Fruit fly (Drosophila melanogaster) whole organism, embryonic: ENCODE data around the gene mdu.

ENCODE experiments used
- Adf1 ChIP-seq: fragments of 200-800 bp; sonication (Bioruptor generic); IDR thresholded peaks from 2 replicates; pipeline ENCODE4 v1.3.6; 2022; ENCODE audit warnings: missing biosample characterization, missing genetic modification characterization
- Bdp1 ChIP-seq: fragments of 200-800 bp; sonication (Bioruptor generic); optimal IDR thresholded peaks from 3 replicates; lab custom pipeline; 2016; ENCODE audit warnings: missing biosample characterization, missing genetic modification characterization
- CG10654 ChIP-seq: fragments of 200-800 bp; sonication (Bioruptor generic); optimal IDR thresholded peaks from 2 replicates; lab custom pipeline; 2016; ENCODE audit warnings: missing biosample characterization, missing genetic modification characterization
- CG10979 ChIP-seq: fragments of 200-800 bp; sonication (Bioruptor generic); optimal IDR thresholded peaks from 2 replicates; lab custom pipeline; 2018; ENCODE audit warnings: missing biosample characterization, mild to moderate bottlenecking, missing genetic modification characterization, moderate library complexity
- CG13624 ChIP-seq: fragments of 200-800 bp; sonication (Bioruptor generic); optimal IDR thresholded peaks from 2 replicates; lab custom pipeline; 2016; ENCODE audit warnings: missing biosample characterization, missing genetic modification characterization
- CG14860 ChIP-seq: fragments of 200-800 bp; sonication (Bioruptor generic); IDR thresholded peaks from 3 replicates; pipeline ENCODE4 v1.3.6; 2022; ENCODE audit warnings: missing biosample characterization, missing genetic modification characterization; ENCODE audit not compliant: partially characterized antibody
- CG15011 ChIP-seq: fragments of 200-800 bp; sonication (Bioruptor generic); optimal IDR thresholded peaks from 3 replicates; lab custom pipeline; 2018; ENCODE audit warnings: missing biosample characterization, mild to moderate bottlenecking, missing genetic modification characterization
- CG1603 ChIP-seq: fragments of 200-800 bp; sonication (Bioruptor generic); optimal IDR thresholded peaks from 2 replicates; lab custom pipeline; 2019; ENCODE audit warnings: missing biosample characterization, mild to moderate bottlenecking, missing genetic modification characterization, moderate library complexity
- CG18011 ChIP-seq: fragments of 200-800 bp; sonication (Bioruptor generic); optimal IDR thresholded peaks from 2 replicates; lab custom pipeline; 2017; ENCODE audit warnings: missing biosample characterization, missing genetic modification characterization, mild to moderate bottlenecking, moderate library complexity, missing genotype
- CG2678 ChIP-seq: fragments of 200-800 bp; sonication (Bioruptor generic); optimal IDR thresholded peaks from 3 replicates; lab custom pipeline; 2019; ENCODE audit warnings: missing biosample characterization, mild to moderate bottlenecking, missing genetic modification characterization, moderate library complexity
- CG30431 ChIP-seq: fragments of 200-800 bp; sonication (Bioruptor generic); optimal IDR thresholded peaks from 2 replicates; lab custom pipeline; 2017; ENCODE audit warnings: missing biosample characterization, missing genetic modification characterization
- CG32532 ChIP-seq: fragments of 200-800 bp; sonication (Bioruptor generic); IDR thresholded peaks from 2 replicates; pipeline ENCODE4 v1.3.6; 2022; ENCODE audit warnings: missing biosample characterization, missing genetic modification characterization
- CG3407 ChIP-seq: fragments of 200-800 bp; sonication (Bioruptor generic); optimal IDR thresholded peaks from 2 replicates; lab custom pipeline; 2018; ENCODE audit warnings: missing biosample characterization, mild to moderate bottlenecking, missing genetic modification characterization
- CG34224 ChIP-seq: fragments of 200-800 bp; sonication (Bioruptor generic); IDR thresholded peaks from 3 replicates; pipeline ENCODE4 v1.3.6; 2022; ENCODE audit warnings: missing biosample characterization, missing genetic modification characterization; ENCODE audit not compliant: partially characterized antibody
- CG34422 ChIP-seq: fragments of 200-800 bp; sonication (Bioruptor generic); IDR thresholded peaks from 3 replicates; pipeline ENCODE4 v1.3.6; 2022; ENCODE audit warnings: missing biosample characterization, missing genetic modification characterization
- CG4424 ChIP-seq: fragments of 200-800 bp; sonication (Bioruptor generic); optimal IDR thresholded peaks from 3 replicates; lab custom pipeline; 2016; ENCODE audit warnings: missing biosample characterization, missing genetic modification characterization
- CG8089 ChIP-seq: fragments of 200-800 bp; sonication (Bioruptor generic); optimal IDR thresholded peaks from 3 replicates; lab custom pipeline; 2016; ENCODE audit warnings: missing biosample characterization, missing genetic modification characterization
- CTCF ChIP-seq: fragments of 200-800 bp; sonication (Bioruptor generic); optimal IDR thresholded peaks from 2 replicates; lab custom pipeline; 2017; ENCODE audit warnings: missing biosample characterization, mild to moderate bottlenecking, missing genetic modification characterization, moderate library complexity
- Doc3 ChIP-seq: fragments of 200-800 bp; sonication (Bioruptor generic); IDR thresholded peaks from 3 replicates; pipeline ENCODE4 v1.3.6; 2022; ENCODE audit warnings: missing biosample characterization, missing genetic modification characterization; ENCODE audit not compliant: partially characterized antibody
- Dp ChIP-seq: fragments of 200-800 bp; sonication (Bioruptor generic); optimal IDR thresholded peaks from 2 replicates; lab custom pipeline; 2018; ENCODE audit warnings: missing biosample characterization, mild to moderate bottlenecking, missing genetic modification characterization, moderate library complexity
- Eip74EF ChIP-seq, 2 experiments: fragments of 200-800 bp in 1 of 2; fragments of >200 bp in 1 of 2; sonication (Bioruptor generic) in 1 of 2; optimal IDR thresholded peaks; 2 replicates each; lab custom pipeline; 2017 to 2019; ENCODE audit warnings: missing biosample characterization in 2 of 2, missing genetic modification characterization in 2 of 2, mild to moderate bottlenecking in 1 of 2, moderate library complexity in 1 of 2
- Ets97D ChIP-seq: fragments of 200-800 bp; sonication (Bioruptor generic); optimal IDR thresholded peaks from 3 replicates; lab custom pipeline; 2016; ENCODE audit warnings: missing biosample characterization, missing genetic modification characterization
- Gsc ChIP-seq: fragments of 200-800 bp; sonication (Bioruptor generic); IDR thresholded peaks from 2 replicates; pipeline ENCODE4 v1.3.6; 2022; ENCODE audit warnings: missing biosample characterization, missing genetic modification characterization
- HmgD ChIP-seq: fragments of 200-800 bp; sonication (Bioruptor generic); optimal IDR thresholded peaks from 3 replicates; lab custom pipeline; 2016; ENCODE audit warnings: missing biosample characterization, missing genetic modification characterization
- Hsf ChIP-seq: fragments of 200-800 bp; sonication (Bioruptor generic); optimal IDR thresholded peaks from 3 replicates; lab custom pipeline; 2016; ENCODE audit warnings: missing biosample characterization, missing genetic modification characterization
- Oaz ChIP-seq: fragments of 200-800 bp; sonication (Bioruptor generic); IDR thresholded peaks from 2 replicates; pipeline ENCODE4 v1.3.6; 2022; ENCODE audit warnings: missing biosample characterization, missing genetic modification characterization
- PHDP ChIP-seq: fragments of 200-800 bp; sonication (Bioruptor generic); optimal IDR thresholded peaks from 3 replicates; lab custom pipeline; 2018; ENCODE audit warnings: missing biosample characterization, mild to moderate bottlenecking, missing genetic modification characterization, moderate library complexity
- Sry-δ ChIP-seq: fragments of 200-800 bp; sonication (Bioruptor generic); optimal IDR thresholded peaks from 2 replicates; lab custom pipeline; 2016; ENCODE audit warnings: missing biosample characterization, missing genetic modification characterization
- Stat92E ChIP-seq, 3 experiments: fragments of >200 bp in 2 of 3; fragments of 200-800 bp in 1 of 3; sonication (Bioruptor generic) in 1 of 3; optimal IDR thresholded peaks; 2 replicates each; lab custom pipeline; 2017 to 2019; ENCODE audit warnings: missing biosample characterization in 3 of 3, missing genetic modification characterization in 3 of 3, mild to moderate bottlenecking in 1 of 3, moderate library complexity in 1 of 3
- ab ChIP-seq: fragments of 200-800 bp; sonication (Bioruptor generic); optimal IDR thresholded peaks from 2 replicates; lab custom pipeline; 2016; ENCODE audit warnings: missing biosample characterization, missing genetic modification characterization
- chn ChIP-seq: fragments of 200-800 bp; sonication (Bioruptor generic); optimal IDR thresholded peaks from 2 replicates; lab custom pipeline; 2016; ENCODE audit warnings: missing biosample characterization, missing genetic modification characterization
- dm ChIP-seq: fragments of 200-800 bp; sonication (Bioruptor generic); optimal IDR thresholded peaks from 3 replicates; lab custom pipeline; 2016; ENCODE audit warnings: missing biosample characterization, missing genetic modification characterization
- dmrt11E ChIP-seq: fragments of 200-800 bp; sonication (Bioruptor generic); optimal IDR thresholded peaks from 3 replicates; lab custom pipeline; 2018; ENCODE audit warnings: missing biosample characterization, mild to moderate bottlenecking, missing genetic modification characterization, moderate library complexity
- dpn ChIP-seq, 2 experiments: fragments of 200-800 bp; sonication (Bioruptor generic); optimal IDR thresholded peaks; 3 replicates each; lab custom pipeline; 2016; ENCODE audit warnings: missing biosample characterization in 2 of 2, missing genetic modification characterization in 2 of 2
- dysf ChIP-seq: fragments of 200-800 bp; sonication (Bioruptor generic); IDR thresholded peaks from 3 replicates; pipeline ENCODE4 v1.3.6; 2022; ENCODE audit warnings: missing biosample characterization, missing genetic modification characterization
- fd102C ChIP-seq: fragments of 200-800 bp; sonication (Bioruptor generic); optimal IDR thresholded peaks from 2 replicates; lab custom pipeline; 2018; ENCODE audit warnings: missing biosample characterization, mild to moderate bottlenecking, missing genetic modification characterization, moderate library complexity
- her ChIP-seq: fragments of 200-800 bp; sonication (Bioruptor generic); optimal IDR thresholded peaks from 2 replicates; lab custom pipeline; 2016; ENCODE audit warnings: missing biosample characterization, missing genetic modification characterization
- odd ChIP-seq: fragments of 200-800 bp; sonication (Bioruptor generic); optimal IDR thresholded peaks from 2 replicates; lab custom pipeline; 2017; ENCODE audit warnings: missing biosample characterization, mild to moderate bottlenecking, missing genetic modification characterization
- pan ChIP-seq, 4 experiments: fragments of >200 bp in 3 of 4; fragments of 200-800 bp in 1 of 4; sonication (Bioruptor generic) in 1 of 4; optimal IDR thresholded peaks in 3 of 4; IDR thresholded peaks in 1 of 4; 2 replicates each; pipeline versions ENCODE4 v1.3.6 to Lab custom; 2017 to 2022; ENCODE audit warnings: missing biosample characterization in 2 of 4, missing genetic modification characterization in 2 of 4, mixed read lengths in 1 of 4
- pb ChIP-seq: fragments of 200-800 bp; sonication (Bioruptor generic); optimal IDR thresholded peaks from 3 replicates; lab custom pipeline; 2016; ENCODE audit warnings: missing biosample characterization, missing genetic modification characterization
- pum ChIP-seq: fragments of 200-800 bp; sonication (Bioruptor generic); optimal IDR thresholded peaks from 2 replicates; lab custom pipeline; 2016; ENCODE audit warnings: missing biosample characterization, missing genetic modification characterization
- seq ChIP-seq: fragments of 200-800 bp; sonication (Bioruptor generic); IDR thresholded peaks from 2 replicates; pipeline ENCODE4 v1.3.6; 2022; ENCODE audit warnings: missing biosample characterization, missing genetic modification characterization
- slou ChIP-seq: fragments of 200-800 bp; sonication (Bioruptor generic); optimal IDR thresholded peaks from 3 replicates; lab custom pipeline; 2016; ENCODE audit warnings: missing biosample characterization, missing genetic modification characterization
- tin ChIP-seq: fragments of 200-800 bp; sonication (Bioruptor generic); optimal IDR thresholded peaks from 3 replicates; lab custom pipeline; 2016; ENCODE audit warnings: missing biosample characterization, missing genetic modification characterization
- tna ChIP-seq: fragments of 200-800 bp; sonication (Bioruptor generic); IDR thresholded peaks from 2 replicates; pipeline ENCODE4 v1.3.6; 2022; ENCODE audit warnings: missing biosample characterization, missing genetic modification characterization; ENCODE audit not compliant: partially characterized antibody
- trem ChIP-seq: fragments of 200-800 bp; optimal IDR thresholded peaks from 3 replicates; lab custom pipeline; 2019; ENCODE audit warnings: missing biosample characterization, mild to moderate bottlenecking, missing genetic modification characterization, moderate library complexity
- ttk ChIP-seq: fragments of 200-800 bp; sonication (Bioruptor generic); IDR thresholded peaks from 2 replicates; pipeline ENCODE4 v2.1.2; 2022; ENCODE audit warnings: missing biosample characterization, missing genetic modification characterization
- twi ChIP-seq: fragments of 200-800 bp; optimal IDR thresholded peaks from 2 replicates; lab custom pipeline; 2019; ENCODE audit warnings: missing biosample characterization, mild to moderate bottlenecking, missing genetic modification characterization, moderate library complexity
- vvl ChIP-seq: fragments of 200-800 bp; sonication (Bioruptor generic); IDR thresholded peaks from 2 replicates; pipeline ENCODE4 v1.3.6; 2022; ENCODE audit warnings: missing biosample characterization, missing genetic modification characterization
- wek ChIP-seq: fragments of 200-800 bp; sonication (Bioruptor generic); optimal IDR thresholded peaks from 3 replicates; lab custom pipeline; 2018; ENCODE audit warnings: missing biosample characterization, mild to moderate bottlenecking, missing genetic modification characterization, moderate library complexity
- zen2 ChIP-seq: fragments of 200-800 bp; sonication (Bioruptor generic); IDR thresholded peaks from 3 replicates; pipeline ENCODE4 v1.3.6; 2022; ENCODE audit warnings: missing biosample characterization, missing genetic modification characterization; ENCODE audit not compliant: partially characterized antibody

Gene mdu

DNA sequence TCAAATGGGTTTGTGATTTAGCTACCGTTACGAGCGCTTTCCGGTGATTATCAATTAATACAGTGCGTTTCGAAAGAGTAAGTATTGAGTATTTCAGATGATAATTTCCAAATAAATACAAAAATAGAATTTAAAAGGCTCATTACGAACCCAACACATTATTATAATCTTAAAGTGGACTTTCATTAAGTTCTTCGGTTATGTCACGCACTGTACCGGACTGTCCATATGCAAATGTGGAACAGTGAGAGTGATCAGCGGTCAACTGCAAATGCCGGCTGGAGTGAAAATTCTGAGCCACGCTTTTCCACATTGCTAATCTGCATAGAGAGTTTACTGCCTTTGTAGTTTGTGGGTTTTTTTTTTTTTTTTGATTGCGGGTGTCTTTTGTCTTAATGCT lies 43.3 kb upstream of the mdu start (continued):
- TF ChIP-seq odd (GFP tag; lab: Kevin White, UChicago) (no peak), pb (no peak), CTCF (GFP tag; lab: Kevin White, UChicago) (no peak), vvl (0 out of 2 replicates have a peak, but pooled peaks have one; percentile 29), Sry-δ (GFP tag; lab: Kevin White, UChicago) (no peak), CG1603 (tag; lab: Kevin White, UChicago) (peak; percentile 28), pan (optimal IDR thresholded peaks at IDR 0.05; lab: Kevin White, UChicago) (no peak), pan (GFP tag; optimal IDR thresholded peaks at IDR 0.05 in 1 of 2, IDR thresholded peaks at IDR 0.05 in 1 of 2) (peak in 1 of 2 experiments; percentile 24), dmrt11E (tag; lab: Kevin White, UChicago) (no peak), Eip74EF (GFP tag; optimal IDR thresholded peaks at IDR 0.05; lab: Kevin White, UChicago) (no peak), tin (GFP tag; lab: Kevin White, UChicago) (no peak), CG13624 (GFP tag; lab: Kevin White, UChicago) (no peak), CG8089 (GFP tag; lab: Kevin White, UChicago) (no peak), CG4424 (GFP tag; lab: Kevin White, UChicago) (no peak), CG34224 (GFP tag; lab: Robert Waterston, UW) (no peak), CG3407 (GFP tag; lab: Kevin White, UChicago) (no peak), seq (GFP tag; lab: Robert Waterston, UW) (no peak), Dp (GFP tag; lab: Kevin White, UChicago) (no peak), ttk (GFP tag; lab: Robert Waterston, UW) (no peak), dm (GFP tag; lab: Kevin White, UChicago) (no peak), trem (tag; lab: Kevin White, UChicago) (no peak), chn (GFP tag; lab: Kevin White, UChicago) (no peak), CG18011 (no peak), Stat92E (GFP tag; optimal IDR thresholded peaks at IDR 0.05; lab: Kevin White, UChicago) (no peak), dysf (0 out of 3 replicates have a peak, but pooled peaks have one; percentile 17), dpn (GFP tag; optimal IDR thresholded peaks at IDR 0.05; lab: Kevin White, UChicago) (no peak), slou (GFP tag; lab: Kevin White, UChicago) (no peak), Oaz (GFP tag; lab: Robert Waterston, UW) (no peak), CG10979 (peak; percentile 32), pum (GFP tag; lab: Kevin White, UChicago) (no peak), her (GFP tag; lab: Kevin White, UChicago) (no peak), Gsc (GFP tag; lab: Robert Waterston, UW) (no peak), CG14860 (GFP tag; lab: Robert Waterston, UW) (no peak), fd102C (no peak), CG2678 (tag; lab: Kevin White, UChicago) (peak; percentile 44), wek (GFP tag; lab: Kevin White, UChicago) (no peak), CG15011 (GFP tag; lab: Kevin White, UChicago) (no peak), CG30431 (GFP tag; lab: Kevin White, UChicago) (no peak), ab (GFP tag; lab: Kevin White, UChicago) (no peak), Ets97D (GFP tag; lab: Kevin White, UChicago) (no peak), Adf1 (GFP tag; lab: Robert Waterston, UW) (no peak), zen2 (no peak), PHDP (tag; lab: Kevin White, UChicago) (peak; percentile 7), Doc3 (GFP tag; lab: Robert Waterston, UW) (no peak), CG32532 (no peak), twi (tag; lab: Kevin White, UChicago) (no peak), CG34422 (GFP tag; lab: Robert Waterston, UW) (no peak), Hsf (GFP tag; lab: Kevin White, UChicago) (no peak), Bdp1 (GFP tag; lab: Kevin White, UChicago) (no peak), tna (no peak), CG10654 (no peak), HmgD (GFP tag; lab: Kevin White, UChicago) (no peak)
